Fruit fly (Drosophila melanogaster) whole organism, embryonic: ENCODE results near the gene Naa20A.

Experiments used
- Adf1 ChIP-seq: fragments of 200-800 bp; sonication (Bioruptor generic); IDR thresholded peaks from 2 replicates; pipeline ENCODE4 v1.3.6; 2022; ENCODE audit warnings: missing biosample characterization, missing genetic modification characterization
- B-H1 ChIP-seq: fragments of 200-800 bp; sonication (Bioruptor generic); IDR thresholded peaks from 3 replicates; pipeline ENCODE4 v1.3.6; 2022; ENCODE audit warnings: missing biosample characterization, missing genetic modification characterization
- CG10147 ChIP-seq: fragments of 200-800 bp; sonication (Bioruptor generic); optimal IDR thresholded peaks from 2 replicates; lab custom pipeline; 2019; ENCODE audit warnings: missing biosample characterization, mild to moderate bottlenecking, missing genetic modification characterization, moderate library complexity
- CG10366 ChIP-seq: fragments of 200-800 bp; sonication (Bioruptor generic); IDR thresholded peaks from 2 replicates; pipeline ENCODE4 v1.3.6; 2022; ENCODE audit warnings: missing biosample characterization, missing genetic modification characterization
- CG10959 ChIP-seq: fragments of 200-800 bp; sonication (Bioruptor generic); IDR thresholded peaks from 2 replicates; pipeline ENCODE4 v1.3.6; 2022; ENCODE audit warnings: missing biosample characterization, missing genetic modification characterization
- CG11085 ChIP-seq: fragments of 200-800 bp; sonication (Bioruptor generic); IDR thresholded peaks from 2 replicates; pipeline ENCODE4 v1.3.6; 2022; ENCODE audit warnings: missing biosample characterization, missing genetic modification characterization
- CG12104 ChIP-seq: fragments of 200-800 bp; sonication (Bioruptor generic); optimal IDR thresholded peaks from 3 replicates; lab custom pipeline; 2016; ENCODE audit warnings: missing biosample characterization, missing genetic modification characterization
- CG12744 ChIP-seq: fragments of 200-800 bp; sonication (Bioruptor generic); optimal IDR thresholded peaks from 2 replicates; lab custom pipeline; 2016; ENCODE audit warnings: missing biosample characterization, missing genetic modification characterization
- CG12942 ChIP-seq: fragments of 200-800 bp; sonication (Bioruptor generic); optimal IDR thresholded peaks from 3 replicates; lab custom pipeline; 2016; ENCODE audit warnings: missing biosample characterization, missing genetic modification characterization
- CG14860 ChIP-seq: fragments of 200-800 bp; sonication (Bioruptor generic); IDR thresholded peaks from 3 replicates; pipeline ENCODE4 v1.3.6; 2022; ENCODE audit warnings: missing biosample characterization, missing genetic modification characterization; ENCODE audit not compliant: partially characterized antibody
- CG1603 ChIP-seq: fragments of 200-800 bp; sonication (Bioruptor generic); optimal IDR thresholded peaks from 2 replicates; lab custom pipeline; 2019; ENCODE audit warnings: missing biosample characterization, mild to moderate bottlenecking, missing genetic modification characterization, moderate library complexity
- CG16813 ChIP-seq: fragments of 200-800 bp; sonication (Bioruptor generic); IDR thresholded peaks from 3 replicates; pipeline ENCODE4 v1.3.6; 2022; ENCODE audit warnings: missing biosample characterization, missing genetic modification characterization; ENCODE audit not compliant: partially characterized antibody
- CG17385 ChIP-seq: fragments of 200-800 bp; sonication (Bioruptor generic); optimal IDR thresholded peaks from 3 replicates; lab custom pipeline; 2018; ENCODE audit warnings: missing biosample characterization, mild to moderate bottlenecking, missing genetic modification characterization
- CG17829 ChIP-seq: fragments of 200-800 bp; optimal IDR thresholded peaks from 2 replicates; lab custom pipeline; 2019; ENCODE audit warnings: missing biosample characterization, mild to moderate bottlenecking, missing genetic modification characterization, moderate library complexity
- CG1792 ChIP-seq: fragments of 200-800 bp; sonication (Bioruptor generic); optimal IDR thresholded peaks from 2 replicates; lab custom pipeline; 2016; ENCODE audit warnings: missing biosample characterization, missing genetic modification characterization
- CG2678 ChIP-seq: fragments of 200-800 bp; sonication (Bioruptor generic); optimal IDR thresholded peaks from 3 replicates; lab custom pipeline; 2019; ENCODE audit warnings: missing biosample characterization, mild to moderate bottlenecking, missing genetic modification characterization, moderate library complexity
- CG31388 ChIP-seq: fragments of 200-800 bp; sonication (Bioruptor generic); optimal IDR thresholded peaks from 2 replicates; lab custom pipeline; 2016; ENCODE audit warnings: missing biosample characterization, missing genetic modification characterization
- CG3163 ChIP-seq: fragments of 200-800 bp; sonication (Bioruptor generic); optimal IDR thresholded peaks from 3 replicates; lab custom pipeline; 2016; ENCODE audit warnings: missing biosample characterization, missing genetic modification characterization
- CG32532 ChIP-seq: fragments of 200-800 bp; sonication (Bioruptor generic); IDR thresholded peaks from 2 replicates; pipeline ENCODE4 v1.3.6; 2022; ENCODE audit warnings: missing biosample characterization, missing genetic modification characterization
- CG4707 ChIP-seq: fragments of 200-800 bp; sonication (Bioruptor generic); optimal IDR thresholded peaks from 2 replicates; lab custom pipeline; 2018; ENCODE audit warnings: missing biosample characterization, mild to moderate bottlenecking, missing genetic modification characterization, moderate library complexity
- CG6813 ChIP-seq: fragments of 200-800 bp; sonication (Bioruptor generic); optimal IDR thresholded peaks from 2 replicates; lab custom pipeline; 2017; ENCODE audit warnings: missing biosample characterization, missing genetic modification characterization, mild to moderate bottlenecking, moderate library complexity, missing genetic modification reagents
- CG9609 ChIP-seq: fragments of 200-800 bp; sonication (Bioruptor generic); optimal IDR thresholded peaks from 3 replicates; lab custom pipeline; 2016; ENCODE audit warnings: missing biosample characterization, missing genetic modification characterization
- CG9797 ChIP-seq: fragments of 200-800 bp; sonication (Bioruptor generic); optimal IDR thresholded peaks from 3 replicates; lab custom pipeline; 2018; ENCODE audit warnings: missing biosample characterization, mild to moderate bottlenecking, missing genetic modification characterization
- CTCF ChIP-seq: fragments of 200-800 bp; sonication (Bioruptor generic); optimal IDR thresholded peaks from 2 replicates; lab custom pipeline; 2017; ENCODE audit warnings: missing biosample characterization, mild to moderate bottlenecking, missing genetic modification characterization, moderate library complexity
- CrebB ChIP-seq: fragments of 200-800 bp; sonication (Bioruptor generic); optimal IDR thresholded peaks from 3 replicates; lab custom pipeline; 2018; ENCODE audit warnings: missing biosample characterization, mild to moderate bottlenecking, missing genetic modification characterization
- MTF-1 ChIP-seq: fragments of 200-800 bp; sonication (Bioruptor generic); optimal IDR thresholded peaks from 2 replicates; lab custom pipeline; 2018; ENCODE audit warnings: missing biosample characterization, mild to moderate bottlenecking, missing genetic modification characterization, borderline replicate concordance
- Med ChIP-seq: fragments of 200-800 bp; sonication (Bioruptor generic); peaks from one replicate; lab custom pipeline; 2016; ENCODE audit warnings: missing biosample characterization, missing genetic modification characterization, mild to moderate bottlenecking, inconsistent platforms, moderate library complexity
- Myb ChIP-seq: fragments of 200-800 bp; sonication (Bioruptor generic); optimal IDR thresholded peaks from 2 replicates; lab custom pipeline; 2016; ENCODE audit warnings: missing biosample characterization, missing genetic modification characterization
- Opbp ChIP-seq: fragments of 200-800 bp; sonication (Bioruptor generic); IDR thresholded peaks from 3 replicates; pipeline ENCODE4 v1.3.6; 2022; ENCODE audit warnings: missing biosample characterization, missing genetic modification characterization; ENCODE audit not compliant: partially characterized antibody
- Optix ChIP-seq: fragments of 200-800 bp; sonication (Bioruptor generic); IDR thresholded peaks from 3 replicates; pipeline ENCODE4 v1.3.6; 2022; ENCODE audit warnings: missing biosample characterization, missing genetic modification characterization
- Sin3A ChIP-seq: fragments of >200 bp; optimal IDR thresholded peaks from 2 replicates; lab custom pipeline; 2018
- Usf ChIP-seq: fragments of 200-800 bp; sonication (Bioruptor generic); optimal IDR thresholded peaks from 2 replicates; lab custom pipeline; 2017; ENCODE audit warnings: missing genotype, missing biosample characterization, missing genetic modification characterization
- Xbp1 ChIP-seq: fragments of 200-800 bp; sonication (Bioruptor generic); optimal IDR thresholded peaks from 3 replicates; lab custom pipeline; 2016; ENCODE audit warnings: missing biosample characterization, mild to moderate bottlenecking, missing genetic modification characterization
- abd-A ChIP-seq: fragments of 200-800 bp; sonication (Bioruptor generic); optimal IDR thresholded peaks from 3 replicates; lab custom pipeline; 2019; ENCODE audit warnings: missing biosample characterization, mild to moderate bottlenecking, missing genetic modification characterization, moderate library complexity
- bab2 ChIP-seq: fragments of 200-800 bp; sonication (Bioruptor generic); optimal IDR thresholded peaks from 2 replicates; lab custom pipeline; 2016; ENCODE audit warnings: missing biosample characterization, missing genetic modification characterization
- caup ChIP-seq: fragments of 200-800 bp; sonication (Bioruptor generic); optimal IDR thresholded peaks from 3 replicates; lab custom pipeline; 2017; ENCODE audit warnings: missing biosample characterization, mild to moderate bottlenecking, missing genetic modification characterization, moderate library complexity; ENCODE audit not compliant: severe bottlenecking
- danr ChIP-seq: fragments of 200-800 bp; sonication (Bioruptor generic); IDR thresholded peaks from 2 replicates; pipeline ENCODE4 v1.3.6; 2022; ENCODE audit warnings: missing biosample characterization, missing genetic modification characterization
- dimm ChIP-seq: fragments of 200-800 bp; sonication (Bioruptor generic); IDR thresholded peaks from 2 replicates; pipeline ENCODE4 v1.3.6; 2022; ENCODE audit warnings: missing biosample characterization, missing genetic modification characterization
- gfzf ChIP-seq: fragments of 200-800 bp; sonication (Bioruptor generic); optimal IDR thresholded peaks from 2 replicates; lab custom pipeline; 2016; ENCODE audit warnings: missing biosample characterization, mild to moderate bottlenecking, missing genetic modification characterization, moderate library complexity
- insv ChIP-seq, 2 experiments: fragments of 200-800 bp; sonication (Bioruptor generic); optimal IDR thresholded peaks; 3 replicates each; lab custom pipeline; 2016 to 2018; ENCODE audit warnings: missing biosample characterization in 2 of 2, missing genetic modification characterization in 2 of 2
- inv ChIP-seq: fragments of 200-800 bp; sonication (Bioruptor generic); IDR thresholded peaks from 2 replicates; pipeline ENCODE4 v1.3.6; 2022; ENCODE audit warnings: missing biosample characterization, missing genetic modification characterization; ENCODE audit not compliant: partially characterized antibody
- kay ChIP-seq: fragments of 200-800 bp; sonication (Bioruptor generic); optimal IDR thresholded peaks from 2 replicates; lab custom pipeline; 2016; ENCODE audit warnings: missing biosample characterization, missing genetic modification characterization
- kni ChIP-seq: fragments of 200-800 bp; sonication (Bioruptor generic); optimal IDR thresholded peaks from 3 replicates; lab custom pipeline; 2017; ENCODE audit warnings: mild to moderate bottlenecking, missing biosample characterization, missing genetic modification reagents, missing genetic modification characterization
- lilli ChIP-seq: fragments of 200-800 bp; sonication (Bioruptor generic); optimal IDR thresholded peaks from 3 replicates; lab custom pipeline; 2016; ENCODE audit warnings: missing biosample characterization, missing genetic modification characterization
- maf-S ChIP-seq: fragments of 200-800 bp; sonication (Bioruptor generic); optimal IDR thresholded peaks from 2 replicates; lab custom pipeline; 2016; ENCODE audit warnings: missing biosample characterization, missing genetic modification characterization
- pita ChIP-seq: fragments of 200-800 bp; sonication (Bioruptor generic); optimal IDR thresholded peaks from 2 replicates; lab custom pipeline; 2017; ENCODE audit warnings: missing biosample characterization, mild to moderate bottlenecking, missing genetic modification characterization
- run ChIP-seq: fragments of 200-800 bp; sonication (Bioruptor generic); optimal IDR thresholded peaks from 3 replicates; lab custom pipeline; 2018; ENCODE audit warnings: missing biosample characterization, mild to moderate bottlenecking, missing genetic modification characterization
- seq ChIP-seq: fragments of 200-800 bp; sonication (Bioruptor generic); IDR thresholded peaks from 2 replicates; pipeline ENCODE4 v1.3.6; 2022; ENCODE audit warnings: missing biosample characterization, missing genetic modification characterization
- sisA ChIP-seq: fragments of 200-800 bp; sonication (Bioruptor generic); IDR thresholded peaks from 2 replicates; pipeline ENCODE4 v1.3.6; 2022; ENCODE audit warnings: missing biosample characterization, missing genetic modification characterization
- tup ChIP-seq: fragments of 200-800 bp; sonication (Bioruptor generic); optimal IDR thresholded peaks from 2 replicates; lab custom pipeline; 2016; ENCODE audit warnings: missing biosample characterization, mild to moderate bottlenecking, missing genetic modification characterization, moderate library complexity
- unc-4 ChIP-seq: fragments of 200-800 bp; sonication (Bioruptor generic); IDR thresholded peaks from 2 replicates; pipeline ENCODE4 v1.3.6; 2022; ENCODE audit warnings: missing biosample characterization, missing genetic modification characterization; ENCODE audit not compliant: partially characterized antibody
- wek ChIP-seq: fragments of 200-800 bp; sonication (Bioruptor generic); optimal IDR thresholded peaks from 3 replicates; lab custom pipeline; 2018; ENCODE audit warnings: missing biosample characterization, mild to moderate bottlenecking, missing genetic modification characterization, moderate library complexity

Gene Naa20A

dm6 chrX:19637002-19637420, 14.1 kb upstream of the Naa20A start (continued):
- TF ChIP-seq CG10366 (GFP tag; lab: Robert Waterston, UW), result no peak
- TF ChIP-seq CG9609, result no peak
- no peak for TF ChIP-seq CrebB (tag; lab: Kevin White, UChicago)
- TF ChIP-seq CG6813 (GFP tag; lab: Kevin White, UChicago), result no peak
- peak; percentile 1 for TF ChIP-seq maf-S
- no peak for TF ChIP-seq CG12942 (GFP tag; lab: Kevin White, UChicago)
- TF ChIP-seq tup (GFP tag; lab: Kevin White, UChicago), result no peak
- TF ChIP-seq Adf1 (GFP tag; lab: Robert Waterston, UW), result peak; percentile 54; the same call in 1 of the 2 replicates
- TF ChIP-seq caup (GFP tag; lab: Kevin White, UChicago), result no peak
- no peak for TF ChIP-seq bab2 (GFP tag; lab: Kevin White, UChicago)
- no peak for TF ChIP-seq CG14860
- TF ChIP-seq MTF-1 (GFP tag; lab: Kevin White, UChicago), result no peak
- no peak for TF ChIP-seq CG17829 (tag; lab: Kevin White, UChicago)
- TF ChIP-seq CG11085 (GFP tag; lab: Robert Waterston, UW), result no peak
- TF ChIP-seq B-H1, result no peak
- TF ChIP-seq Sin3A (lab: Kevin White, UChicago), result no peak
- no peak for TF ChIP-seq CG31388 (GFP tag; lab: Kevin White, UChicago)
- no peak for TF ChIP-seq sisA (GFP tag; lab: Robert Waterston, UW)
- TF ChIP-seq CG12104 (GFP tag; lab: Kevin White, UChicago), result no peak
- TF ChIP-seq insv (GFP tag; optimal IDR thresholded peaks at IDR 0.05; lab: Kevin White, UChicago), result peak in 1 of 2 experiments; percentile 17
- TF ChIP-seq CG1603 (tag; lab: Kevin White, UChicago), result no peak
- no peak for TF ChIP-seq seq
- TF ChIP-seq Optix (GFP tag; lab: Robert Waterston, UW), result no peak
- TF ChIP-seq CG10959 (GFP tag; lab: Robert Waterston, UW), result no peak
- no peak for TF ChIP-seq CG10147 (GFP tag; lab: Kevin White, UChicago)
- no peak for TF ChIP-seq dimm (GFP tag; lab: Robert Waterston, UW)
- TF ChIP-seq CG32532 (GFP tag; lab: Robert Waterston, UW), result peak; percentile 27; the same call in 1 of the 2 replicates
- peak; percentile 29 for TF ChIP-seq gfzf (GFP tag; lab: Kevin White, UChicago)
- TF ChIP-seq wek (GFP tag; lab: Kevin White, UChicago), result peak; percentile 10
- no peak for TF ChIP-seq Opbp (GFP tag; lab: Robert Waterston, UW)
- TF ChIP-seq kay (GFP tag; lab: Kevin White, UChicago), result no peak
- no peak for TF ChIP-seq CG17385 (GFP tag; lab: Kevin White, UChicago)
- TF ChIP-seq Med (GFP tag; lab: Kevin White, UChicago), result peak; percentile 34
- no peak for TF ChIP-seq kni (GFP tag; lab: Kevin White, UChicago)
- no peak for TF ChIP-seq CG1792 (GFP tag; lab: Kevin White, UChicago)
- TF ChIP-seq CG4707 (GFP tag; lab: Kevin White, UChicago), result no peak
- TF ChIP-seq pita (GFP tag; lab: Kevin White, UChicago), result no peak
- TF ChIP-seq CG12744, result no peak
- no peak for TF ChIP-seq Myb (GFP tag; lab: Kevin White, UChicago)
- TF ChIP-seq CG2678 (tag; lab: Kevin White, UChicago), result no peak
- TF ChIP-seq abd-A (tag; lab: Kevin White, UChicago), result no peak
- no peak for TF ChIP-seq CTCF
- no peak for TF ChIP-seq run (tag; lab: Kevin White, UChicago)
- TF ChIP-seq CG9797, result no peak
- TF ChIP-seq danr (GFP tag; lab: Robert Waterston, UW), result no peak
- no peak for TF ChIP-seq CG16813 (GFP tag; lab: Robert Waterston, UW)
- TF ChIP-seq lilli, result no peak
- TF ChIP-seq CG3163, result no peak
- no peak for TF ChIP-seq unc-4 (GFP tag; lab: Robert Waterston, UW)
- TF ChIP-seq Xbp1, result no peak
- TF ChIP-seq inv (GFP tag; lab: Robert Waterston, UW), result no peak
- no peak for TF ChIP-seq Usf (GFP tag; lab: Kevin White, UChicago)
